Worm (Caenorhabditis elegans): ENCODE data around the gene nhr-129.

The nhr-129 gene

ce11 chrV:13372821-13373220 lies 42.0 kb upstream of the nhr-129 start:
- peak; percentile 77 for TF ChIP-seq fos-1 (tag; optimal IDR thresholded peaks at IDR 0.05)
- TF ChIP-seq ceh-82 (tag; optimal IDR thresholded peaks at IDR 0.05): no peak

DNA sequence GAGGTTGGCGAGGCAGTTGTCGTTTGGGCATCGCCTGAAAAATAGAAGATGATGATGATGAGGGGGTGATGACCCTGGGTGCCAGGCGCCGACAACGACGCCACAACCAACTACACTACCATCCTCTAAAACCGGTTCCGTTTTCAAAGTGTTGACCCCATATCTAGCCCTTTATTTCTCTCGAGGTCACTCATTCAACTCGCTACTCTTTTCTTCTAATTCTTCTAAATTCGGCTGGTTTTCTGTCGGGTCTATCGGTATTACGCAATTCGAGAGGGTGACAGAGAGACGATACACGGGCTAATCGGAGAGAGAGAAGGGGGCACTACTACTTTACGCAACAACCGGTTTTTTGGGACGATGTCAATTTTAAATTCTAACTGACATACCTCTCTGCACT lies 40.5 kb upstream of the nhr-129 start:
- peak in 1 of 2 experiments; percentile 48 for TF ChIP-seq mdl-1 (tag; optimal IDR thresholded peaks at IDR 0.05)
- TF ChIP-seq fos-1 (tag; optimal IDR thresholded peaks at IDR 0.05): peak; percentile 74
- no peak for TF ChIP-seq aly-2 (tag; optimal IDR thresholded peaks at IDR 0.05)
- TF ChIP-seq nhr-77 (tag; optimal IDR thresholded peaks at IDR 0.05): no peak
- no peak for TF ChIP-seq peb-1 (tag; optimal IDR thresholded peaks at IDR 0.05)
- peak; percentile 81 for TF ChIP-seq sma-3 (GFP tag; optimal IDR thresholded peaks at IDR 0.05)
- no peak for TF ChIP-seq unc-39 (tag; optimal IDR thresholded peaks at IDR 0.05)
- no peak for TF ChIP-seq lin-39 (tag; optimal IDR thresholded peaks at IDR 0.05)
- TF ChIP-seq gmeb-1 (tag; optimal IDR thresholded peaks at IDR 0.05): peak; percentile 63
- peak; percentile 99 for TF ChIP-seq nhr-25 (tag; optimal IDR thresholded peaks at IDR 0.05)
- no peak for TF ChIP-seq ceh-82 (tag; optimal IDR thresholded peaks at IDR 0.05)
- no peak for TF ChIP-seq unc-62 (GFP tag; optimal IDR thresholded peaks at IDR 0.05)
- no peak for TF ChIP-seq ztf-11 (tag; optimal IDR thresholded peaks at IDR 0.05)
- no peak for TF ChIP-seq dmd-4 (tag; optimal IDR thresholded peaks at IDR 0.05)
- peak; percentile 77 for TF ChIP-seq sma-9 (GFP tag; optimal IDR thresholded peaks at IDR 0.05)
- TF ChIP-seq sma-9 (tag; optimal IDR thresholded peaks at IDR 0.05): no peak
- peak; percentile 92 for TF ChIP-seq ceh-16 (tag; optimal IDR thresholded peaks at IDR 0.05)
- TF ChIP-seq crh-2 (tag; optimal IDR thresholded peaks at IDR 0.05): peak; percentile 76
- TF ChIP-seq nhr-12 (tag; optimal IDR thresholded peaks at IDR 0.05): no peak
- no peak for TF ChIP-seq ZK546.5 (tag; optimal IDR thresholded peaks at IDR 0.05)
- TF ChIP-seq unc-55 (GFP tag; optimal IDR thresholded peaks at IDR 0.05): no peak
- TF ChIP-seq alr-1 (tag; optimal IDR thresholded peaks at IDR 0.05): no peak
- TF ChIP-seq mab-5 (tag; optimal IDR thresholded peaks at IDR 0.05): no peak
- TF ChIP-seq lin-13 (GFP tag; optimal IDR thresholded peaks at IDR 0.05): peak; percentile 64
- TF ChIP-seq mbf-1 (tag; optimal IDR thresholded peaks at IDR 0.05): no peak
- TF ChIP-seq nhr-23 (tag; optimal IDR thresholded peaks at IDR 0.05): no peak
- no peak for TF ChIP-seq lin-11 (tag; optimal IDR thresholded peaks at IDR 0.05)
- no peak for TF ChIP-seq nhr-10 (tag; optimal IDR thresholded peaks at IDR 0.05)
- TF ChIP-seq Y55F3AM.14 (GFP tag; optimal IDR thresholded peaks at IDR 0.05): no peak
- TF ChIP-seq F13H6.1 (tag; optimal IDR thresholded peaks at IDR 0.05): peak; percentile 83
- TF ChIP-seq elt-1 (tag; optimal IDR thresholded peaks at IDR 0.05): no peak
- TF ChIP-seq snpc-4 (tag; optimal IDR thresholded peaks at IDR 0.05): no peak
- peak in 1 of 2 experiments; percentile 58 for TF ChIP-seq lsy-2 (tag; optimal IDR thresholded peaks at IDR 0.05)
- TF ChIP-seq nhr-129 (tag; optimal IDR thresholded peaks at IDR 0.05): peak; percentile 87
- peak; percentile 58 for TF ChIP-seq ztf-4 (tag; optimal IDR thresholded peaks at IDR 0.05)
- peak; percentile 35 for TF ChIP-seq C34F6.9 (tag; optimal IDR thresholded peaks at IDR 0.05)
- TF ChIP-seq blmp-1 (tag; optimal IDR thresholded peaks at IDR 0.05; ENCODE audit: insufficient read depth): peak; percentile 76
- no peak for TF ChIP-seq elt-3 (tag; optimal IDR thresholded peaks at IDR 0.05)
- peak; percentile 77 for TF ChIP-seq sem-4 (tag; optimal IDR thresholded peaks at IDR 0.05)
- peak; percentile 89 for TF ChIP-seq nhr-21 (tag; optimal IDR thresholded peaks at IDR 0.05)
- TF ChIP-seq skn-1 (tag; optimal IDR thresholded peaks at IDR 0.05): no peak
- peak; percentile 79 for TF ChIP-seq egl-27 (tag; optimal IDR thresholded peaks at IDR 0.05)
- no peak for TF ChIP-seq ztf-1 (GFP tag; conservative IDR thresholded peaks at IDR 0.05)
- TF ChIP-seq ama-1 (optimal IDR thresholded peaks at IDR 0.05): no peak
- TF ChIP-seq nhr-237 (tag; optimal IDR thresholded peaks at IDR 0.05): no peak
- no peak for TF ChIP-seq zag-1 (tag; optimal IDR thresholded peaks at IDR 0.05)
- TF ChIP-seq nhr-11 (tag; optimal IDR thresholded peaks at IDR 0.05): no peak
- no peak for TF ChIP-seq nhr-6 (tag; optimal IDR thresholded peaks at IDR 0.05)
- no peak for TF ChIP-seq R02D3.7 (tag; optimal IDR thresholded peaks at IDR 0.05)

Data from whole organism, L2 larva.